Fruit fly (Drosophila melanogaster) whole organism: ENCODE measurements around the gene ATPsynB.

Experiments
- CG8478 ChIP-seq: fragments of >200 bp; optimal IDR thresholded peaks from 2 replicates; lab custom pipeline; 2018; ENCODE audit warnings: inconsistent platforms
- Dll ChIP-seq: fragments of >200 bp; optimal IDR thresholded peaks from 2 replicates; lab custom pipeline; 2017
- EcR ChIP-seq, 2 experiments: fragments of >200 bp; optimal IDR thresholded peaks; 2 replicates each; lab custom pipeline; 2017; ENCODE audit warnings: missing biosample characterization in 2 of 2, missing genetic modification characterization in 2 of 2, missing genetic modification reagents in 2 of 2
- pan ChIP-seq: fragments of >200 bp; optimal IDR thresholded peaks from 2 replicates; lab custom pipeline; 2017
- psq ChIP-seq: fragments of >200 bp; optimal IDR thresholded peaks from 2 replicates; lab custom pipeline; 2017
- usp ChIP-seq: fragments of >200 bp; optimal IDR thresholded peaks from 2 replicates; lab custom pipeline; 2017; ENCODE audit warnings: missing biosample characterization, missing genetic modification characterization, mixed read lengths

The ATPsynB gene

dm6 chr3L:9726707-9727106 is 3.1 kb upstream of the ATPsynB start, which contains the start of gene Naa60:
Gene Naa60, plus strand, starts transcription at chr3L:9726895.
- TF ChIP-seq Dll (no peak), CG8478 (no peak), psq (no peak), usp (GFP tag; lab: Kevin White, UChicago) (no peak), EcR (GFP tag; optimal IDR thresholded peaks at IDR 0.05; lab: Kevin White, UChicago) (no peak)

- TF ChIP-seq EcR (GFP tag; optimal IDR thresholded peaks at IDR 0.05; lab: Kevin White, UChicago): no peak
- no peak for TF ChIP-seq CG8478
- no peak for TF ChIP-seq psq
- TF ChIP-seq pan: no peak
- no peak for TF ChIP-seq usp (GFP tag; lab: Kevin White, UChicago)
- TF ChIP-seq Dll: no peak
Observed at dm6 chr3L:9733563-9733962, 3.8 kb downstream of the ATPsynB start, which contains the start of gene CG6749. Gene CG6749, minus strand, starts transcription at chr3L:9733807.

dm6 chr3L:9739629-9740028 is 9.8 kb downstream of the ATPsynB start:
- no peak for TF ChIP-seq psq
- TF ChIP-seq Dll: no peak
- TF ChIP-seq EcR (GFP tag; optimal IDR thresholded peaks at IDR 0.05; lab: Kevin White, UChicago): no peak
- no peak for TF ChIP-seq CG8478
- no peak for TF ChIP-seq usp (GFP tag; lab: Kevin White, UChicago)
- TF ChIP-seq pan: no peak

dm6 chr3L:9742342-9742741 is 12.5 kb downstream of the ATPsynB start:
- no peak for TF ChIP-seq usp (GFP tag; lab: Kevin White, UChicago)
- no peak for TF ChIP-seq EcR (GFP tag; optimal IDR thresholded peaks at IDR 0.05; lab: Kevin White, UChicago)
- TF ChIP-seq psq: no peak
- no peak for TF ChIP-seq pan
- no peak for TF ChIP-seq CG8478

- TF ChIP-seq EcR (GFP tag; optimal IDR thresholded peaks at IDR 0.05; lab: Kevin White, UChicago) (no peak), usp (GFP tag; lab: Kevin White, UChicago) (no peak), psq (no peak), pan (no peak), Dll (no peak), CG8478 (no peak)
Observed at dm6 chr3L:9744060-9744549, 14.3 kb downstream of the ATPsynB start.

dm6 chr3L:9745393-9745792 is 15.6 kb downstream of the ATPsynB start:
- TF ChIP-seq Dll (no peak), EcR (GFP tag; optimal IDR thresholded peaks at IDR 0.05; lab: Kevin White, UChicago) (no peak), CG8478 (no peak), psq (no peak), usp (GFP tag; lab: Kevin White, UChicago) (no peak)

- TF ChIP-seq Dll (no peak), psq (no peak), CG8478 (no peak), pan (no peak), usp (GFP tag; lab: Kevin White, UChicago) (no peak), EcR (GFP tag; optimal IDR thresholded peaks at IDR 0.05; lab: Kevin White, UChicago) (no peak)
Observed at dm6 chr3L:9751625-9752024, 21.8 kb downstream of the ATPsynB start.

dm6 chr3L:9760151-9760749 is 30.5 kb downstream of the ATPsynB start, which contains the start of gene CG42268:
Gene CG42268, minus strand, starts transcription at chr3L:9760395.
- TF ChIP-seq Dll (no peak), pan (no peak), psq (no peak), usp (GFP tag; lab: Kevin White, UChicago) (no peak), CG8478 (no peak), EcR (GFP tag; optimal IDR thresholded peaks at IDR 0.05; lab: Kevin White, UChicago) (no peak)

- TF ChIP-seq psq (no peak), Dll (no peak), CG8478 (no peak), usp (GFP tag; lab: Kevin White, UChicago) (no peak), EcR (GFP tag; optimal IDR thresholded peaks at IDR 0.05; lab: Kevin White, UChicago) (no peak), pan (no peak)
Observed at dm6 chr3L:9762036-9762597, 32.3 kb downstream of the ATPsynB start.

- TF ChIP-seq psq (peak; percentile 71), Dll (no peak)
Observed at dm6 chr3L:9763389-9763917, 33.7 kb downstream of the ATPsynB start, which contains the start of gene Ae2. Gene Ae2, plus strand, starts transcription at chr3L:9763544.

- no peak for TF ChIP-seq usp (GFP tag; lab: Kevin White, UChicago)
- no peak for TF ChIP-seq psq
- no peak for TF ChIP-seq EcR (GFP tag; optimal IDR thresholded peaks at IDR 0.05; lab: Kevin White, UChicago)
- no peak for TF ChIP-seq CG8478
- no peak for TF ChIP-seq Dll
- TF ChIP-seq pan: no peak
Observed at dm6 chr3L:9764307-9764706, 34.5 kb downstream of the ATPsynB start.

dm6 chr3L:9764915-9765709 is 35.3 kb downstream of the ATPsynB start:
- TF ChIP-seq Dll: no peak
- no peak for TF ChIP-seq CG8478
- TF ChIP-seq EcR (GFP tag; optimal IDR thresholded peaks at IDR 0.05; lab: Kevin White, UChicago): no peak
- TF ChIP-seq psq: no peak

- TF ChIP-seq CG8478 (no peak), EcR (GFP tag; optimal IDR thresholded peaks at IDR 0.05; lab: Kevin White, UChicago) (no peak), Dll (no peak), pan (no peak), psq (no peak), usp (GFP tag; lab: Kevin White, UChicago) (no peak)
Observed at dm6 chr3L:9765710-9766005, 35.9 kb downstream of the ATPsynB start.
